Worm (Caenorhabditis elegans) whole organism, young adult: ENCODE measurements around the gene F27C8.3.

Experiments
- B0261.1 ChIP-seq: sonication (generic microtip); optimal IDR thresholded peaks from 2 replicates; lab custom pipeline; 2016; ENCODE audit warnings: mild to moderate bottlenecking, missing genetic modification characterization, moderate library complexity, missing compliant biosample characterization
- D2030.7 ChIP-seq: fragments of 200-800 bp; sonication (Bioruptor generic); IDR thresholded peaks from 2 replicates; pipeline ENCODE4 v1.3.6; 2022; ENCODE audit warnings: missing genetic modification reagents, missing genetic modification characterization, missing compliant biosample characterization
- F33H1.4 ChIP-seq: fragments of 200-800 bp; sonication (Bioruptor generic); IDR thresholded peaks from 2 replicates; pipeline ENCODE4 v1.3.6; 2022; ENCODE audit warnings: missing genetic modification reagents, missing genetic modification characterization, missing compliant biosample characterization
- F57C9.4 ChIP-seq: sonication (generic microtip); optimal IDR thresholded peaks from 2 replicates; lab custom pipeline; 2017; ENCODE audit warnings: mild to moderate bottlenecking, missing genetic modification characterization, missing compliant biosample characterization
- K11D2.4 ChIP-seq: fragments of 200-800 bp; sonication (Bioruptor generic); IDR thresholded peaks from 2 replicates; pipeline ENCODE4 v1.3.6; 2022; ENCODE audit warnings: missing genetic modification reagents, missing genetic modification characterization, missing compliant biosample characterization
- Y53G8AR.9 ChIP-seq: fragments of 200-800 bp; sonication (Bioruptor generic); conservative IDR thresholded peaks from 2 replicates; pipeline ENCODE4 v1.3.6; 2022; ENCODE audit warnings: missing genetic modification reagents, missing genetic modification characterization, missing compliant biosample characterization
- Y56A3A.18 ChIP-seq: fragments of 200-800 bp; sonication (Bioruptor generic); IDR thresholded peaks from 2 replicates; pipeline ENCODE4 v1.3.6; 2022; ENCODE audit warnings: missing genetic modification reagents, missing genetic modification characterization, missing compliant biosample characterization
- ZK185.1 ChIP-seq: sonication (generic microtip); optimal IDR thresholded peaks from 2 replicates; lab custom pipeline; 2016; ENCODE audit warnings: mild to moderate bottlenecking, missing genetic modification characterization, missing compliant biosample characterization; ENCODE audit not compliant: poor library complexity, severe bottlenecking
- akir-1 ChIP-seq: fragments of 200-800 bp; sonication (Bioruptor generic); optimal IDR thresholded peaks from 2 replicates; lab custom pipeline; 2018; ENCODE audit warnings: mild to moderate bottlenecking, missing genetic modification characterization, moderate library complexity, missing compliant biosample characterization
- ama-1 ChIP-seq, 3 experiments: fragments of 150-350 bp in 1 of 3; sonication (generic microtip) in 2 of 3; optimal IDR thresholded peaks; 2 replicates each; lab custom pipeline; 2014 to 2018; ENCODE audit warnings: missing biosample characterization in 2 of 3, missing genetic modification characterization in 2 of 3, missing genetic modification reagents in 2 of 3
- aptf-2 ChIP-seq: fragments of 200-800 bp; sonication (Bioruptor generic); conservative IDR thresholded peaks from 2 replicates; pipeline ENCODE4 v1.3.6; 2022; ENCODE audit warnings: missing genetic modification reagents, missing genetic modification characterization, missing compliant biosample characterization
- bed-1 ChIP-seq: fragments of 200-800 bp; sonication (Bioruptor generic); IDR thresholded peaks from 2 replicates; pipeline ENCODE4 v1.3.6; 2022; ENCODE audit warnings: missing genetic modification reagents, missing genetic modification characterization, missing compliant biosample characterization
- ceh-100 ChIP-seq: fragments of 200-800 bp; sonication (Bioruptor generic); IDR thresholded peaks from 2 replicates; pipeline ENCODE4 v1.3.6; 2022; ENCODE audit warnings: missing genetic modification reagents, missing genetic modification characterization, missing compliant biosample characterization
- ceh-40 ChIP-seq: fragments of 200-800 bp; sonication (Bioruptor generic); IDR thresholded peaks from 2 replicates; pipeline ENCODE4 v1.3.6; 2022; ENCODE audit warnings: missing genetic modification characterization, missing compliant biosample characterization
- ceh-79 ChIP-seq: sonication (generic microtip); optimal IDR thresholded peaks from 2 replicates; lab custom pipeline; 2017; ENCODE audit warnings: mild to moderate bottlenecking, missing genetic modification characterization, missing compliant biosample characterization
- die-1 ChIP-seq: sonication (generic microtip); optimal IDR thresholded peaks from 2 replicates; lab custom pipeline; 2016; ENCODE audit warnings: missing genotype, mild to moderate bottlenecking, missing genetic modification characterization, missing compliant biosample characterization
- dpff-1 ChIP-seq: sonication (generic microtip); optimal IDR thresholded peaks from 2 replicates; lab custom pipeline; 2017; ENCODE audit warnings: mild to moderate bottlenecking, missing genetic modification characterization, missing compliant biosample characterization
- efl-1 ChIP-seq: fragments of 150-350 bp; optimal IDR thresholded peaks from 2 replicates; lab custom pipeline; 2014; ENCODE audit warnings: missing biosample characterization, missing genetic modification reagents, missing genetic modification characterization
- hlh-12 ChIP-seq: sonication (generic microtip); optimal IDR thresholded peaks from 2 replicates; lab custom pipeline; 2016; ENCODE audit warnings: missing genetic modification characterization, missing compliant biosample characterization
- let-607 ChIP-seq, 2 experiments: fragments of 200-800 bp in 1 of 2; sonication (Bioruptor generic) in 1 of 2; sonication (generic microtip) in 1 of 2; optimal IDR thresholded peaks; 2 replicates each; lab custom pipeline; 2016 to 2018; ENCODE audit warnings: mild to moderate bottlenecking in 2 of 2, missing compliant biosample characterization in 2 of 2, missing genetic modification characterization in 2 of 2, moderate library complexity in 2 of 2, missing genotype in 1 of 2
- lsl-1 ChIP-seq: fragments of 200-800 bp; sonication (Bioruptor generic); optimal IDR thresholded peaks from 2 replicates; lab custom pipeline; 2018; ENCODE audit warnings: mild to moderate bottlenecking, missing genetic modification characterization, moderate library complexity, missing compliant biosample characterization
- madf-3 ChIP-seq: fragments of 200-800 bp; sonication (Bioruptor generic); IDR thresholded peaks from 2 replicates; pipeline ENCODE4 v1.3.6; 2022; ENCODE audit warnings: missing genetic modification reagents, missing genetic modification characterization, missing compliant biosample characterization
- madf-6 ChIP-seq: fragments of 200-800 bp; sonication (Bioruptor generic); IDR thresholded peaks from 2 replicates; pipeline ENCODE4 v1.3.6; 2022; ENCODE audit warnings: missing genetic modification reagents, missing genetic modification characterization, missing compliant biosample characterization
- madf-8 ChIP-seq: fragments of 200-800 bp; sonication (Bioruptor generic); conservative IDR thresholded peaks from 2 replicates; pipeline ENCODE4 v1.3.6; 2022; ENCODE audit warnings: missing genetic modification reagents, missing genetic modification characterization, missing compliant biosample characterization
- nfya-1 ChIP-seq: sonication (generic microtip); optimal IDR thresholded peaks from 2 replicates; lab custom pipeline; 2017; ENCODE audit warnings: antibody characterized with exemption, missing compliant biosample characterization, missing genetic modification characterization, borderline replicate concordance; ENCODE audit not compliant: insufficient read depth
- nfya-2 ChIP-seq: fragments of 200-800 bp; sonication (Bioruptor generic); IDR thresholded peaks from 2 replicates; pipeline ENCODE4 v1.3.6; 2022; ENCODE audit warnings: missing genetic modification reagents, missing genetic modification characterization, missing compliant biosample characterization
- nfyb-1 ChIP-seq: fragments of 200-800 bp; sonication (Bioruptor generic); IDR thresholded peaks from 2 replicates; pipeline ENCODE4 v1.3.6; 2022; ENCODE audit warnings: missing genetic modification reagents, missing genetic modification characterization, missing compliant biosample characterization
- nhr-120 ChIP-seq: fragments of 200-800 bp; sonication (Bioruptor generic); IDR thresholded peaks from 2 replicates; pipeline ENCODE4 v1.3.6; 2022; ENCODE audit warnings: missing genetic modification characterization, missing compliant biosample characterization
- nhr-90 ChIP-seq: sonication (generic microtip); optimal IDR thresholded peaks from 2 replicates; lab custom pipeline; 2016; ENCODE audit warnings: missing genotype, mild to moderate bottlenecking, missing genetic modification characterization, missing compliant biosample characterization
- rcor-1 ChIP-seq: fragments of 200-800 bp; sonication (Bioruptor generic); IDR thresholded peaks from 2 replicates; pipeline ENCODE4 v1.3.6; 2022; ENCODE audit warnings: missing genetic modification reagents, missing genetic modification characterization, missing compliant biosample characterization
- sea-2 ChIP-seq: fragments of 200-800 bp; sonication (Bioruptor generic); IDR thresholded peaks from 2 replicates; pipeline ENCODE4 v1.3.6; 2022; ENCODE audit warnings: missing genetic modification characterization, missing compliant biosample characterization
- snpc-1.3 ChIP-seq: sonication (generic microtip); optimal IDR thresholded peaks from 2 replicates; lab custom pipeline; 2017; ENCODE audit warnings: missing genetic modification characterization, mild to moderate bottlenecking, missing compliant biosample characterization, antibody characterized with exemption, moderate library complexity, missing genotype, missing genetic modification reagents; ENCODE audit not compliant: insufficient read depth
- snpc-3.4 ChIP-seq: sonication (generic microtip); optimal IDR thresholded peaks from 2 replicates; lab custom pipeline; 2017; ENCODE audit warnings: missing genetic modification characterization, mild to moderate bottlenecking, missing compliant biosample characterization, antibody characterized with exemption, moderate library complexity, missing genotype, missing genetic modification reagents
- unc-62 ChIP-seq: fragments of 150-350 bp; optimal IDR thresholded peaks from 2 replicates; lab custom pipeline; 2014; ENCODE audit warnings: missing biosample characterization, missing genetic modification reagents, missing genetic modification characterization
- zim-3 ChIP-seq: sonication (generic microtip); optimal IDR thresholded peaks from 2 replicates; lab custom pipeline; 2017; ENCODE audit warnings: mild to moderate bottlenecking, missing genetic modification characterization, moderate library complexity, missing compliant biosample characterization
- ztf-18 ChIP-seq: sonication (generic microtip); optimal IDR thresholded peaks from 2 replicates; lab custom pipeline; 2016; ENCODE audit warnings: missing genotype, mild to moderate bottlenecking, missing genetic modification characterization, missing compliant biosample characterization
- ztf-22 ChIP-seq: fragments of 200-800 bp; sonication (Bioruptor generic); optimal IDR thresholded peaks from 2 replicates; lab custom pipeline; 2018; ENCODE audit warnings: mild to moderate bottlenecking, missing genetic modification characterization, moderate library complexity, missing compliant biosample characterization
- ztf-26 ChIP-seq: sonication (generic microtip); optimal IDR thresholded peaks from 2 replicates; lab custom pipeline; 2017; ENCODE audit warnings: missing genetic modification characterization, missing compliant biosample characterization

Gene F27C8.3

DNA sequence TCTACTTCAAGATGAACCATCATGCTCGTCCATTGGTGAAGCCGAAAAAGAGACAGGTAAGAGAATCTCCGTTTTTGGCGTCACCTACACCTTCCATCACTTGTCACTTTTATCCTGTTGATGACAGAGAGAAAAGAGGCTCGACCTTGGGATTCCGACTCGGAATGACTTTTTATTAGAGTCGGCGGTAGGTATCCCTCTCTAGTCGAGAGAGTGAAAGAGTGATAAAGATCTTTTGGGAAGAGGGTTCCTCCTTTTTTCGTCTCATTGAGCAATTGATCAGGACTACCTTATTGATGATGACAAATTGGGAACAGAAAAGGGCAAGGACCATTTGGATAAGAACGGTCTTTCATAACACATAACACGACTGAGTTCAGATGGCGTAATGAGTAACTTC lies 21.7 kb upstream of the F27C8.3 start:
- TF ChIP-seq unc-62 (GFP tag; lab: Kevin White, UChicago) (peak; percentile 53), Y56A3A.18 (GFP tag; lab: Robert Waterston, UW) (no peak)

DNA sequence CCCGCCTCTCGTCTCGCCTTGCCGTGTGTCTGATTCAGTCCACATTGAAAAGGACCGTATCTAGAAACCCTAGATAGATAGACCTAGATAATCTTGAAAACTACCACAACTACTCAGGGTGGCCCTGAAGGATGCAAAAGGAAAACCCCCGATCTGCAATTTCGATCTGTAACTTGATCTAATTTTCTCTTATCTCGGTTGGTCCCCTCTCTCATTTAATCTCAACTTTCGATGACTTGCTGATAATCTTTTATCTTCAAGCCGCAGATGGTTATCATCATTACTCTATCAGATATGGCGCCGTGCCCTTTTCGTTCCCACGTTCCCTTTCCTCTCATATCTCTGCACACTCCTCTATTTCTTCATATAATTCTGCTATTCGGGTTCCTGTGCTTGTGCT lies 19.8 kb upstream of the F27C8.3 start:
- TF ChIP-seq ztf-18 (tag; lab: Kevin White, UChicago) (no peak), nfyb-1 (GFP tag; lab: Robert Waterston, UW) (0 out of 2 replicates have a peak, but pooled peaks have one; percentile 3)

- TF ChIP-seq ztf-26 (tag; lab: Kevin White, UChicago) (no peak), madf-8 (no peak), nfya-2 (GFP tag; lab: Robert Waterston, UW) (no peak), ceh-79 (tag; lab: Kevin White, UChicago) (no peak), unc-62 (GFP tag; lab: Kevin White, UChicago) (no peak), F57C9.4 (tag; lab: Kevin White, UChicago) (no peak), dpff-1 (no peak), madf-3 (no peak), ZK185.1 (no peak)
These were observed 19.0 kb upstream of the F27C8.3 start, which contains the start of gene elt-1 for ce11 chrIV:9614695-9615094. Gene elt-1 (plus strand): TSS chrIV:9614995.

DNA sequence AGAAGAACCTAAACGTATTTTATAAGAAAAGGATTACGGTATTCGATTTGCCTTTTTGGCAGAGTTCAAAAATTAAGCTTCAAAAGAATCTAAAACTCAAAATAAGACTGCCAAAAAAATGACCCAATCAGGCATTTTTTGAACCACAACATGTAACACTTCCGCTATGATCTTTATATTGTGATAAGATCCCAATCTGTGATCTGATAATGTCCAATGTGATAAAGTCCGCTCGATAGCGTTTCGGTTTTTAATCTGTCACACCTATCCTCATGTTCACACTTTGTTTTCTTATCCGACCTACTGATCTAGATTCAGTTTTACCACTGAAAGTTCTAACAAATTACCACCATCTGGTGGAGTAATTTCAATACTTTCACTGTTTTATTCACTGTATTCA lies 18.4 kb upstream of the F27C8.3 start:
- no peak for TF ChIP-seq ztf-26 (tag; lab: Kevin White, UChicago)
- no peak for TF ChIP-seq madf-6 (GFP tag; lab: Robert Waterston, UW)
- TF ChIP-seq B0261.1 (tag; lab: Kevin White, UChicago): no peak
- no peak for TF ChIP-seq Y56A3A.18 (GFP tag; lab: Robert Waterston, UW)
- TF ChIP-seq K11D2.4 (GFP tag; lab: Robert Waterston, UW): no peak
- TF ChIP-seq ama-1 (optimal IDR thresholded peaks at IDR 0.05; lab: Kevin White, UChicago): no peak
- TF ChIP-seq ama-1 (GFP tag; optimal IDR thresholded peaks at IDR 0.05; lab: Kevin White, UChicago): no peak
- TF ChIP-seq snpc-1.3 (tag; lab: Kevin White, UChicago): no peak
- no peak for TF ChIP-seq nhr-120 (GFP tag; lab: Robert Waterston, UW)
- no peak for TF ChIP-seq aptf-2 (GFP tag; lab: Robert Waterston, UW)
- no peak for TF ChIP-seq ceh-100
- no peak for TF ChIP-seq nhr-90 (tag; lab: Kevin White, UChicago)
- no peak for TF ChIP-seq rcor-1
- no peak for TF ChIP-seq zim-3 (tag; lab: Kevin White, UChicago)
- TF ChIP-seq F33H1.4 (GFP tag; lab: Robert Waterston, UW): no peak
- TF ChIP-seq efl-1 (GFP tag; lab: Kevin White, UChicago): no peak
- TF ChIP-seq hlh-12 (tag; lab: Kevin White, UChicago): no peak
- no peak for TF ChIP-seq nfya-1 (tag; lab: Kevin White, UChicago)

DNA sequence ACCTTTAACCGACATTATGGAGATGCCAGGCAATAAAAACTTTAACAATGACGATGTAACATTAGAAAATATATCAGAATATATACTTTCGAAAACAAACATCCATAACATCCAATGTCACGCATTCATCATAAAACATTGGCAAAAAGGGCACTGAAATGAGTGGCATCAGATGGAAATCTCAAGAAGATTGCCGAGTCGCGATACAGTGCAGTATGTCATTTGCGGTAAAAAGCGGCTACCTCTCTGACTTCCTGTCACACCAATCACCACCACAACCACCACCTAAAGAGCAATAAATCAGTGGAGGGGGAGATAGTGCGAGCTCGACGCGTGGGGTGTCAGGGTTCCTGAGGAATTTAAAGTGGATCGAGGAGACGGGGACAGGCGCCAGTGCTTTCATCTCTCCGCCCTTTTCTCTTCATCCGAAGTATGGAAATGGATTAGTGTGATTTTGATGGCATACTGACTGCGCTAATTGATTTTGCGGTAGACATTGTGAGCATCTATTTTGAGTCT lies 17.5 kb upstream of the F27C8.3 start:
- TF ChIP-seq lsl-1 (GFP tag; lab: Kevin White, UChicago): no peak
- TF ChIP-seq ceh-40 (GFP tag; lab: Robert Waterston, UW): no peak
- no peak for TF ChIP-seq snpc-3.4
- no peak for TF ChIP-seq unc-62 (GFP tag; lab: Kevin White, UChicago)
- no peak for TF ChIP-seq Y53G8AR.9 (GFP tag; lab: Robert Waterston, UW)
- TF ChIP-seq akir-1: no peak
- TF ChIP-seq sea-2 (GFP tag; lab: Robert Waterston, UW): no peak
- TF ChIP-seq ztf-22 (GFP tag; lab: Kevin White, UChicago): no peak
- no peak for TF ChIP-seq let-607 (tag; optimal IDR thresholded peaks at IDR 0.05; lab: Kevin White, UChicago)
- no peak for TF ChIP-seq die-1 (tag; lab: Kevin White, UChicago)
- no peak for TF ChIP-seq ztf-18 (tag; lab: Kevin White, UChicago)
- TF ChIP-seq bed-1 (GFP tag; lab: Robert Waterston, UW): no peak
- no peak for TF ChIP-seq D2030.7
